Fruit fly (Drosophila melanogaster) whole organism, pupa: ENCODE data around the gene CG13856.
A peak's percentile ranks its signal among the peaks of the same experiment; 100 is the strongest.

Experiments used
- CG10348 ChIP-seq: fragments of 200-800 bp; sonication (Bioruptor generic); IDR thresholded peaks from 2 replicates; pipeline ENCODE4 v1.3.6; 2022; ENCODE audit warnings: missing biosample characterization, missing genetic modification characterization
- CG12605 ChIP-seq: fragments of 200-800 bp; sonication (Bioruptor generic); IDR thresholded peaks from 2 replicates; pipeline ENCODE4 v1.3.6; 2022; ENCODE audit warnings: missing biosample characterization, missing genetic modification characterization
- CG13204 ChIP-seq: fragments of 200-800 bp; sonication (Bioruptor generic); optimal IDR thresholded peaks from 2 replicates; lab custom pipeline; 2018; ENCODE audit warnings: missing biosample characterization, mild to moderate bottlenecking, missing genetic modification characterization, moderate library complexity
- CG14655 ChIP-seq: fragments of 200-800 bp; sonication (Bioruptor generic); optimal IDR thresholded peaks from 3 replicates; lab custom pipeline; 2017; ENCODE audit warnings: mild to moderate bottlenecking, missing biosample characterization, missing genetic modification reagents, missing genetic modification characterization
- CG15710 ChIP-seq: fragments of 200-800 bp; sonication (Bioruptor generic); optimal IDR thresholded peaks from 2 replicates; lab custom pipeline; 2018; ENCODE audit warnings: missing biosample characterization, mild to moderate bottlenecking, missing genetic modification characterization, moderate library complexity
- CG17806 ChIP-seq: fragments of 200-800 bp; sonication (Bioruptor generic); optimal IDR thresholded peaks from 2 replicates; lab custom pipeline; 2018; ENCODE audit warnings: missing biosample characterization, mild to moderate bottlenecking, missing genetic modification characterization, moderate library complexity
- CG32121 ChIP-seq: fragments of 200-800 bp; sonication (Bioruptor generic); IDR thresholded peaks from 2 replicates; pipeline ENCODE4 v1.3.6; 2022; ENCODE audit warnings: missing biosample characterization, missing genetic modification characterization
- CG34367 ChIP-seq: fragments of 200-800 bp; sonication (Bioruptor generic); optimal IDR thresholded peaks from 2 replicates; lab custom pipeline; 2018; ENCODE audit warnings: missing biosample characterization, mild to moderate bottlenecking, missing genetic modification characterization
- CG4496 ChIP-seq: fragments of 200-800 bp; sonication (Bioruptor generic); IDR thresholded peaks from 3 replicates; pipeline ENCODE4 v1.3.6; 2022; ENCODE audit warnings: missing biosample characterization, missing genetic modification characterization
- CG8159 ChIP-seq: fragments of 200-800 bp; sonication (Bioruptor generic); optimal IDR thresholded peaks from 3 replicates; lab custom pipeline; 2018; ENCODE audit warnings: missing biosample characterization, mild to moderate bottlenecking, missing genetic modification characterization, moderate library complexity
- CG8301 ChIP-seq: fragments of 200-800 bp; sonication (Bioruptor generic); optimal IDR thresholded peaks from 2 replicates; lab custom pipeline; 2018; ENCODE audit warnings: missing biosample characterization, mild to moderate bottlenecking, missing genetic modification characterization
- CG9948 ChIP-seq: fragments of 200-800 bp; sonication (Bioruptor generic); optimal IDR thresholded peaks from 2 replicates; lab custom pipeline; 2018; ENCODE audit warnings: missing biosample characterization, mild to moderate bottlenecking, missing genetic modification characterization, moderate library complexity
- D1 ChIP-seq: fragments of 200-800 bp; sonication (Bioruptor generic); optimal IDR thresholded peaks from 2 replicates; lab custom pipeline; 2018; ENCODE audit warnings: missing biosample characterization, mild to moderate bottlenecking, missing genetic modification characterization, moderate library complexity
- EcR ChIP-seq: fragments of 200-800 bp; sonication (Bioruptor generic); optimal IDR thresholded peaks from 3 replicates; lab custom pipeline; 2019; ENCODE audit warnings: missing biosample characterization, missing genetic modification characterization, mild to moderate bottlenecking, moderate library complexity, missing genetic modification reagents
- Ets98B ChIP-seq: fragments of 200-800 bp; sonication (Bioruptor generic); IDR thresholded peaks from 2 replicates; pipeline ENCODE4 v1.3.6; 2022; ENCODE audit warnings: missing biosample characterization, missing genetic modification characterization
- Pif1A ChIP-seq: fragments of 200-800 bp; sonication (Bioruptor generic); optimal IDR thresholded peaks from 3 replicates; lab custom pipeline; 2016; ENCODE audit warnings: missing biosample characterization, missing genetic modification characterization
- Pif1B ChIP-seq: fragments of 200-800 bp; sonication (Bioruptor generic); optimal IDR thresholded peaks from 3 replicates; lab custom pipeline; 2016; ENCODE audit warnings: missing biosample characterization, missing genetic modification characterization
- Snoo ChIP-seq: fragments of 200-800 bp; sonication (Bioruptor generic); optimal IDR thresholded peaks from 3 replicates; lab custom pipeline; 2017; ENCODE audit warnings: missing biosample characterization, mild to moderate bottlenecking, missing genetic modification characterization, inconsistent platforms
- fd96Ca ChIP-seq: fragments of 200-800 bp; sonication (Bioruptor generic); IDR thresholded peaks from 3 replicates; pipeline ENCODE4 v1.3.6; 2022; ENCODE audit warnings: missing biosample characterization, missing genetic modification characterization
- gl ChIP-seq: fragments of 200-800 bp; sonication (Bioruptor generic); optimal IDR thresholded peaks from 2 replicates; lab custom pipeline; 2018; ENCODE audit warnings: missing biosample characterization, mild to moderate bottlenecking, missing genetic modification characterization
- rn ChIP-seq: fragments of 200-800 bp; sonication (Bioruptor generic); IDR thresholded peaks from 2 replicates; pipeline ENCODE4 v1.3.6; 2022; ENCODE audit warnings: missing biosample characterization, missing genetic modification characterization

The CG13856 gene

DNA sequence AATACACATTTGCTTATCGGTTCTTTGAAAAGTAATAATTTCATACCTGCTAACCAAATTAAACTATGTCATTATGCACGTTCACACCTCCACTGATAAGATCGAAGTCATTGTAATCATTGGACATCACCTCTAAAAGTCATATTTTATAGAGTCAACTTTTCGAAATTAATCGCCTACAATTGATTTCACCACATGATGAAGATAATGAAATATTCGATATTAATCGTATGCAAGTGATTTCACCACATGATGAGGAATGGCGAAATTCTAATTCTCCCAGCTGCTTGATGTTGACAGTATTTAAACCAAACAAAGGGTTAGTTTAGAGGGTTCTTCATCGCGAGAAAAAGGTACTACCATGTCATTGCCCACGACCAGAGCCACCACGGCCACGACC lies 26.8 kb upstream of the CG13856 start, which contains the start of gene CG18596:
TSS of gene CG18596 (plus strand) at position 250 of the 400 bp plus-strand sequence.
- no peak for TF ChIP-seq CG14655

- TF ChIP-seq fd96Ca (no peak), Pif1A (no peak), CG32121 (GFP tag; lab: Robert Waterston, UW) (no peak), rn (no peak), CG34367 (tag; lab: Kevin White, UChicago) (no peak), CG4496 (GFP tag; lab: Robert Waterston, UW) (no peak), EcR (GFP tag; lab: Kevin White, UChicago) (no peak), CG8159 (tag; lab: Kevin White, UChicago) (no peak), Snoo (tag; lab: Kevin White, UChicago) (no peak), CG12605 (GFP tag; lab: Robert Waterston, UW) (no peak), CG9948 (tag; lab: Kevin White, UChicago) (no peak), D1 (tag; lab: Kevin White, UChicago) (no peak), gl (no peak), CG13204 (GFP tag; lab: Kevin White, UChicago) (no peak)
Observed at dm6 chr3R:22379942-22380341, 22.5 kb upstream of the CG13856 start, which contains the start of gene CG34149. TSS of gene CG34149 (plus strand) at chr3R:22380128.

dm6 chr3R:22381077-22381476 lies 21.4 kb upstream of the CG13856 start, which contains the start of gene CG43342:
TSS of gene CG43342 (plus strand) at chr3R:22381340.
- TF ChIP-seq D1 (tag; lab: Kevin White, UChicago) (no peak), CG9948 (tag; lab: Kevin White, UChicago) (no peak), fd96Ca (no peak), CG10348 (no peak), CG12605 (GFP tag; lab: Robert Waterston, UW) (no peak), CG32121 (GFP tag; lab: Robert Waterston, UW) (no peak), rn (no peak), CG15710 (tag; lab: Kevin White, UChicago) (no peak), CG34367 (tag; lab: Kevin White, UChicago) (no peak), CG8159 (tag; lab: Kevin White, UChicago) (no peak), Snoo (tag; lab: Kevin White, UChicago) (no peak), Ets98B (GFP tag; lab: Robert Waterston, UW) (no peak), Pif1B (no peak), CG14655 (no peak), Pif1A (no peak), CG8301 (tag; lab: Kevin White, UChicago) (no peak), gl (no peak), CG17806 (tag; lab: Kevin White, UChicago) (no peak), CG13204 (GFP tag; lab: Kevin White, UChicago) (no peak), EcR (GFP tag; lab: Kevin White, UChicago) (no peak)

- TF ChIP-seq CG15710 (tag; lab: Kevin White, UChicago) (no peak), CG9948 (tag; lab: Kevin White, UChicago) (no peak), D1 (tag; lab: Kevin White, UChicago) (no peak), CG4496 (GFP tag; lab: Robert Waterston, UW) (no peak), Pif1B (no peak), CG10348 (no peak), Pif1A (no peak), CG12605 (GFP tag; lab: Robert Waterston, UW) (no peak), EcR (GFP tag; lab: Kevin White, UChicago) (no peak), Ets98B (GFP tag; lab: Robert Waterston, UW) (no peak), CG13204 (GFP tag; lab: Kevin White, UChicago) (no peak), Snoo (tag; lab: Kevin White, UChicago) (no peak)
Observed at dm6 chr3R:22381735-22382134, 20.7 kb upstream of the CG13856 start, which contains the start of gene Gpdh3. TSS of gene Gpdh3 (plus strand) at chr3R:22382035.

- no peak for TF ChIP-seq Ets98B (GFP tag; lab: Robert Waterston, UW)
- 0 out of 2 replicates have a peak, but pooled peaks have one; percentile 11 for TF ChIP-seq CG12605 (GFP tag; lab: Robert Waterston, UW)
- TF ChIP-seq D1 (tag; lab: Kevin White, UChicago): no peak
- no peak for TF ChIP-seq CG15710 (tag; lab: Kevin White, UChicago)
Observed at dm6 chr3R:22389614-22390013, 12.8 kb upstream of the CG13856 start, which contains the start of the genes CAH8 and CG7059. TSS of gene CAH8 (minus strand) at chr3R:22389714. TSS of gene CG7059 (plus strand) at chr3R:22389780.

dm6 chr3R:22390109-22390508 lies 12.3 kb upstream of the CG13856 start:
- TF ChIP-seq EcR (GFP tag; lab: Kevin White, UChicago) (no peak), fd96Ca (no peak), CG4496 (GFP tag; lab: Robert Waterston, UW) (no peak), CG15710 (tag; lab: Kevin White, UChicago) (no peak), CG13204 (GFP tag; lab: Kevin White, UChicago) (no peak), CG8301 (tag; lab: Kevin White, UChicago) (no peak), CG8159 (tag; lab: Kevin White, UChicago) (no peak), Pif1B (no peak), CG34367 (tag; lab: Kevin White, UChicago) (no peak), CG17806 (tag; lab: Kevin White, UChicago) (no peak)

dm6 chr3R:22394004-22394403 lies 8.5 kb upstream of the CG13856 start, which contains the start of gene CG13857:
TSS of gene CG13857 (minus strand) at chr3R:22394104.
- TF ChIP-seq CG8159 (tag; lab: Kevin White, UChicago) (no peak), Pif1B (no peak), CG10348 (no peak), CG8301 (tag; lab: Kevin White, UChicago) (no peak), CG32121 (GFP tag; lab: Robert Waterston, UW) (no peak)
